Fruit fly (Drosophila melanogaster) whole organism, embryonic: ENCODE measurements around the gene CG12017.

Source experiments
- Asciz ChIP-seq: fragments of 200-800 bp; sonication (Bioruptor generic); optimal IDR thresholded peaks from 2 replicates; lab custom pipeline; 2017; ENCODE audit warnings: missing biosample characterization, mild to moderate bottlenecking, missing genetic modification characterization, missing genetic modification reagents
- CG10274 ChIP-seq: fragments of 200-800 bp; sonication (Bioruptor generic); optimal IDR thresholded peaks from 3 replicates; lab custom pipeline; 2017; ENCODE audit warnings: missing biosample characterization, mild to moderate bottlenecking, missing genetic modification characterization
- CG10431 ChIP-seq: fragments of 200-800 bp; sonication (Bioruptor generic); optimal IDR thresholded peaks from 3 replicates; lab custom pipeline; 2018; ENCODE audit warnings: missing biosample characterization, mild to moderate bottlenecking, missing genetic modification characterization
- CG10543 ChIP-seq: fragments of 200-800 bp; sonication (Bioruptor generic); optimal IDR thresholded peaks from 3 replicates; lab custom pipeline; 2017; ENCODE audit warnings: missing biosample characterization, mild to moderate bottlenecking, missing genetic modification characterization, moderate library complexity
- CG12071 ChIP-seq: fragments of 200-800 bp; sonication (Bioruptor generic); optimal IDR thresholded peaks from 3 replicates; lab custom pipeline; 2018; ENCODE audit warnings: missing biosample characterization, mild to moderate bottlenecking, missing genetic modification characterization
- CG12219 ChIP-seq: fragments of 200-800 bp; sonication (Bioruptor generic); optimal IDR thresholded peaks from 3 replicates; lab custom pipeline; 2018; ENCODE audit warnings: missing biosample characterization, mild to moderate bottlenecking, missing genetic modification characterization
- CG12769 ChIP-seq: fragments of 200-800 bp; sonication (Bioruptor generic); optimal IDR thresholded peaks from 2 replicates; lab custom pipeline; 2019; ENCODE audit warnings: missing biosample characterization, mild to moderate bottlenecking, missing genetic modification characterization, moderate library complexity
- CG14441 ChIP-seq: fragments of 200-800 bp; sonication (Bioruptor generic); IDR thresholded peaks from 2 replicates; pipeline ENCODE4 v1.3.6; 2022; ENCODE audit warnings: missing biosample characterization, missing genetic modification characterization
- CG14860 ChIP-seq: fragments of 200-800 bp; sonication (Bioruptor generic); IDR thresholded peaks from 3 replicates; pipeline ENCODE4 v1.3.6; 2022; ENCODE audit warnings: missing biosample characterization, missing genetic modification characterization; ENCODE audit not compliant: partially characterized antibody
- CG15011 ChIP-seq: fragments of 200-800 bp; sonication (Bioruptor generic); optimal IDR thresholded peaks from 3 replicates; lab custom pipeline; 2018; ENCODE audit warnings: missing biosample characterization, mild to moderate bottlenecking, missing genetic modification characterization
- CG15479 ChIP-seq: fragments of 200-800 bp; sonication (Bioruptor generic); optimal IDR thresholded peaks from 3 replicates; lab custom pipeline; 2019; ENCODE audit warnings: missing biosample characterization, mild to moderate bottlenecking, missing genetic modification characterization, moderate library complexity
- CG15696 ChIP-seq: fragments of 200-800 bp; sonication (Bioruptor generic); optimal IDR thresholded peaks from 2 replicates; lab custom pipeline; 2019; ENCODE audit warnings: missing biosample characterization, mild to moderate bottlenecking, missing genetic modification characterization, moderate library complexity
- CG31365 ChIP-seq: fragments of 200-800 bp; sonication (Bioruptor generic); optimal IDR thresholded peaks from 2 replicates; lab custom pipeline; 2018; ENCODE audit warnings: missing biosample characterization, mild to moderate bottlenecking, missing genetic modification characterization
- CG4730 ChIP-seq: fragments of 200-800 bp; sonication (Bioruptor generic); IDR thresholded peaks from 2 replicates; pipeline ENCODE4 v1.3.6; 2022; ENCODE audit warnings: missing biosample characterization, missing genetic modification characterization
- CG6854 ChIP-seq: fragments of 200-800 bp; sonication (Bioruptor generic); optimal IDR thresholded peaks from 3 replicates; lab custom pipeline; 2017; ENCODE audit warnings: missing biosample characterization, mild to moderate bottlenecking, missing genetic modification characterization
- CG7745 ChIP-seq: fragments of 200-800 bp; sonication (Bioruptor generic); optimal IDR thresholded peaks from 2 replicates; lab custom pipeline; 2018; ENCODE audit warnings: missing biosample characterization, mild to moderate bottlenecking, missing genetic modification characterization, moderate library complexity
- CG8281 ChIP-seq: fragments of 200-800 bp; sonication (Bioruptor generic); optimal IDR thresholded peaks from 2 replicates; lab custom pipeline; 2018; ENCODE audit warnings: missing biosample characterization, mild to moderate bottlenecking, missing genetic modification characterization, moderate library complexity
- CG8765 ChIP-seq: fragments of 200-800 bp; sonication (Bioruptor generic); IDR thresholded peaks from 2 replicates; pipeline ENCODE4 v1.3.6; 2022; ENCODE audit warnings: missing biosample characterization, missing genetic modification characterization
- D19A ChIP-seq: fragments of 200-800 bp; optimal IDR thresholded peaks from 3 replicates; lab custom pipeline; 2019; ENCODE audit warnings: missing biosample characterization, mild to moderate bottlenecking, missing genetic modification characterization, moderate library complexity
- Drgx ChIP-seq: fragments of 200-800 bp; sonication (Bioruptor generic); IDR thresholded peaks from 2 replicates; pipeline ENCODE4 v1.3.6; 2022; ENCODE audit warnings: missing biosample characterization, missing genetic modification characterization
- Hand ChIP-seq: fragments of 200-800 bp; sonication (Bioruptor generic); optimal IDR thresholded peaks from 2 replicates; lab custom pipeline; 2017; ENCODE audit warnings: mild to moderate bottlenecking, missing biosample characterization, missing genetic modification reagents, missing genetic modification characterization
- Hmr ChIP-seq: fragments of 200-800 bp; sonication (Bioruptor generic); optimal IDR thresholded peaks from 3 replicates; lab custom pipeline; 2017; ENCODE audit warnings: mild to moderate bottlenecking, missing biosample characterization, missing genetic modification reagents, missing genetic modification characterization
- Neu2 ChIP-seq: fragments of 200-800 bp; sonication (Bioruptor generic); optimal IDR thresholded peaks from 3 replicates; lab custom pipeline; 2016; ENCODE audit warnings: missing biosample characterization, missing genetic modification characterization, borderline replicate concordance
- Scr ChIP-seq: fragments of 200-800 bp; sonication (Bioruptor generic); IDR thresholded peaks from 2 replicates; pipeline ENCODE4 v1.3.6; 2022; ENCODE audit warnings: missing biosample characterization, missing genetic modification characterization; ENCODE audit not compliant: partially characterized antibody
- Sry-δ ChIP-seq: fragments of 200-800 bp; sonication (Bioruptor generic); optimal IDR thresholded peaks from 2 replicates; lab custom pipeline; 2016; ENCODE audit warnings: missing biosample characterization, missing genetic modification characterization
- Xrp1 ChIP-seq: fragments of 200-800 bp; sonication (Bioruptor generic); IDR thresholded peaks from 2 replicates; pipeline ENCODE4 v1.3.6; 2022; ENCODE audit warnings: missing biosample characterization, missing genetic modification characterization
- ab ChIP-seq: fragments of 200-800 bp; sonication (Bioruptor generic); optimal IDR thresholded peaks from 2 replicates; lab custom pipeline; 2016; ENCODE audit warnings: missing biosample characterization, missing genetic modification characterization
- ara ChIP-seq: fragments of 200-800 bp; sonication (Bioruptor generic); IDR thresholded peaks from 2 replicates; pipeline ENCODE4 v1.3.6; 2022; ENCODE audit warnings: missing biosample characterization, missing genetic modification characterization
- az2 ChIP-seq: fragments of 200-800 bp; sonication (Bioruptor generic); optimal IDR thresholded peaks from 3 replicates; lab custom pipeline; 2016; ENCODE audit warnings: missing biosample characterization, missing genetic modification characterization
- bowl ChIP-seq: fragments of 200-800 bp; sonication (Bioruptor generic); IDR thresholded peaks from 2 replicates; pipeline ENCODE4 v1.3.6; 2022; ENCODE audit warnings: missing biosample characterization, missing genetic modification characterization
- chm ChIP-seq: fragments of 200-800 bp; sonication (Bioruptor generic); IDR thresholded peaks from 2 replicates; pipeline ENCODE4 v1.3.6; 2022; ENCODE audit warnings: missing biosample characterization, missing genetic modification characterization
- croc ChIP-seq: fragments of 200-800 bp; sonication (Bioruptor generic); conservative IDR thresholded peaks from 3 replicates; pipeline ENCODE4 v1.3.6; 2022; ENCODE audit warnings: missing biosample characterization, missing genetic modification characterization
- da ChIP-seq: fragments of 200-800 bp; sonication (Bioruptor generic); optimal IDR thresholded peaks from 2 replicates; lab custom pipeline; 2016; ENCODE audit warnings: missing biosample characterization, missing genetic modification characterization
- dmrt99B ChIP-seq: fragments of 200-800 bp; sonication (Bioruptor generic); optimal IDR thresholded peaks from 2 replicates; lab custom pipeline; 2018; ENCODE audit warnings: missing biosample characterization, mild to moderate bottlenecking, missing genetic modification characterization, moderate library complexity
- gcm2 ChIP-seq: fragments of 200-800 bp; sonication (Bioruptor generic); optimal IDR thresholded peaks from 2 replicates; lab custom pipeline; 2016; ENCODE audit warnings: missing biosample characterization, missing genetic modification characterization
- gem ChIP-seq: fragments of 200-800 bp; sonication (Bioruptor generic); optimal IDR thresholded peaks from 2 replicates; lab custom pipeline; 2019; ENCODE audit warnings: missing biosample characterization, mild to moderate bottlenecking, missing genetic modification characterization, moderate library complexity
- ham ChIP-seq: fragments of 200-800 bp; sonication (Bioruptor generic); IDR thresholded peaks from 2 replicates; pipeline ENCODE4 v1.3.6; 2022; ENCODE audit warnings: missing biosample characterization, missing genetic modification characterization
- her ChIP-seq: fragments of 200-800 bp; sonication (Bioruptor generic); optimal IDR thresholded peaks from 2 replicates; lab custom pipeline; 2016; ENCODE audit warnings: missing biosample characterization, missing genetic modification characterization
- lbe ChIP-seq: fragments of 200-800 bp; sonication (Bioruptor generic); optimal IDR thresholded peaks from 2 replicates; lab custom pipeline; 2016; ENCODE audit warnings: missing biosample characterization, mild to moderate bottlenecking, missing genetic modification characterization
- nerfin-2 ChIP-seq: fragments of 200-800 bp; sonication (Bioruptor generic); IDR thresholded peaks from 2 replicates; pipeline ENCODE4 v1.3.6; 2022; ENCODE audit warnings: missing biosample characterization, missing genetic modification characterization; ENCODE audit not compliant: partially characterized antibody
- nom ChIP-seq: fragments of 200-800 bp; sonication (Bioruptor generic); optimal IDR thresholded peaks from 2 replicates; lab custom pipeline; 2017; ENCODE audit warnings: missing biosample characterization, missing genetic modification characterization, mild to moderate bottlenecking, moderate library complexity, missing genetic modification reagents
- onecut ChIP-seq: fragments of 200-800 bp; sonication (Bioruptor generic); IDR thresholded peaks from 2 replicates; pipeline ENCODE4 v1.3.6; 2022; ENCODE audit warnings: missing biosample characterization, missing genetic modification characterization
- p53 ChIP-seq: fragments of 200-800 bp; sonication (Bioruptor generic); optimal IDR thresholded peaks from 2 replicates; lab custom pipeline; 2016; ENCODE audit warnings: missing biosample characterization, missing genetic modification characterization
- pb ChIP-seq: fragments of 200-800 bp; sonication (Bioruptor generic); optimal IDR thresholded peaks from 3 replicates; lab custom pipeline; 2016; ENCODE audit warnings: missing biosample characterization, missing genetic modification characterization
- prd ChIP-seq, 3 experiments: fragments of >200 bp in 2 of 3; fragments of 200-800 bp in 1 of 3; sonication (Bioruptor generic) in 1 of 3; optimal IDR thresholded peaks in 2 of 3; IDR thresholded peaks in 1 of 3; 2 replicates in 2 of 3; 3 replicates in 1 of 3; pipeline versions ENCODE4 v1.3.6 to Lab custom; 2017 to 2022; ENCODE audit warnings: missing biosample characterization in 1 of 3, missing genetic modification characterization in 1 of 3
- scrt ChIP-seq: fragments of 200-800 bp; sonication (Bioruptor generic); optimal IDR thresholded peaks from 2 replicates; lab custom pipeline; 2018; ENCODE audit warnings: missing biosample characterization, mild to moderate bottlenecking, missing genetic modification characterization, moderate library complexity
- sd ChIP-seq: fragments of 200-800 bp; sonication (Bioruptor generic); optimal IDR thresholded peaks from 3 replicates; lab custom pipeline; 2018; ENCODE audit warnings: missing biosample characterization, mild to moderate bottlenecking, missing genetic modification characterization, moderate library complexity
- sisA ChIP-seq: fragments of 200-800 bp; sonication (Bioruptor generic); IDR thresholded peaks from 2 replicates; pipeline ENCODE4 v1.3.6; 2022; ENCODE audit warnings: missing biosample characterization, missing genetic modification characterization
- slbo ChIP-seq: fragments of 200-800 bp; sonication (Bioruptor generic); IDR thresholded peaks from 2 replicates; pipeline ENCODE4 v1.3.6; 2022; ENCODE audit warnings: missing biosample characterization, missing genetic modification characterization
- slou ChIP-seq: fragments of 200-800 bp; sonication (Bioruptor generic); optimal IDR thresholded peaks from 3 replicates; lab custom pipeline; 2016; ENCODE audit warnings: missing biosample characterization, missing genetic modification characterization
- zfh1 ChIP-seq: fragments of 200-800 bp; sonication (Bioruptor generic); IDR thresholded peaks from 3 replicates; pipeline ENCODE4 v1.3.6; 2022; ENCODE audit warnings: missing biosample characterization, missing genetic modification characterization

CG12017 gene

dm6 chr3L:3305430-3305829 lies 25.4 kb downstream of the CG12017 start (continued):
- TF ChIP-seq Hmr (GFP tag; lab: Kevin White, UChicago) (peak; percentile 52), CG10274 (no peak), zfh1 (GFP tag; lab: Robert Waterston, UW) (peak; percentile 45; the same call in 1 of the 3 replicates), CG31365 (tag; lab: Kevin White, UChicago) (no peak), CG4730 (GFP tag; lab: Robert Waterston, UW) (no peak), ab (GFP tag; lab: Kevin White, UChicago) (no peak), chm (GFP tag; lab: Robert Waterston, UW) (no peak), CG10543 (GFP tag; lab: Kevin White, UChicago) (no peak), prd (optimal IDR thresholded peaks at IDR 0.05; lab: Kevin White, UChicago) (no peak), prd (GFP tag; IDR thresholded peaks at IDR 0.05; lab: Robert Waterston, UW) (no peak), Xrp1 (GFP tag; lab: Robert Waterston, UW) (peak; percentile 46; the same call in 1 of the 2 replicates), bowl (no peak), Asciz (GFP tag; lab: Kevin White, UChicago) (no peak), Hand (GFP tag; lab: Kevin White, UChicago) (no peak), gem (peak; percentile 61), CG12769 (tag; lab: Kevin White, UChicago) (peak; percentile 75), D19A (tag; lab: Kevin White, UChicago) (no peak), sd (tag; lab: Kevin White, UChicago) (no peak), da (no peak), nom (no peak), dmrt99B (tag; lab: Kevin White, UChicago) (no peak), lbe (GFP tag; lab: Kevin White, UChicago) (no peak), Sry-δ (GFP tag; lab: Kevin White, UChicago) (no peak), CG8281 (no peak), CG10431 (GFP tag; lab: Kevin White, UChicago) (no peak), CG6854 (GFP tag; lab: Kevin White, UChicago) (no peak), pb (GFP tag; lab: Kevin White, UChicago) (no peak), Drgx (GFP tag; lab: Robert Waterston, UW) (no peak), CG8765 (GFP tag; lab: Robert Waterston, UW) (no peak), Scr (GFP tag; lab: Robert Waterston, UW) (no peak), Neu2 (no peak), CG14860 (GFP tag; lab: Robert Waterston, UW) (no peak), croc (GFP tag; lab: Robert Waterston, UW) (no peak), CG12071 (GFP tag; lab: Kevin White, UChicago) (peak; percentile 58), sisA (GFP tag; lab: Robert Waterston, UW) (no peak), az2 (no peak), her (GFP tag; lab: Kevin White, UChicago) (no peak), CG12219 (GFP tag; lab: Kevin White, UChicago) (peak; percentile 21), CG7745 (no peak), slbo (no peak), p53 (GFP tag; lab: Kevin White, UChicago) (no peak), nerfin-2 (GFP tag; lab: Robert Waterston, UW) (no peak), scrt (no peak), gcm2 (no peak), CG15479 (no peak), CG14441 (GFP tag; lab: Robert Waterston, UW) (no peak), onecut (GFP tag; lab: Robert Waterston, UW) (no peak), ham (GFP tag; lab: Robert Waterston, UW) (no peak), CG15011 (GFP tag; lab: Kevin White, UChicago) (no peak), CG15696 (tag; lab: Kevin White, UChicago) (no peak), ara (0 out of 2 replicates have a peak, but pooled peaks have one; percentile 20), slou (GFP tag; lab: Kevin White, UChicago) (no peak)
